Worm (Caenorhabditis elegans): Measurements from ENCODE around the gene clec-205.
A peak's percentile ranks its signal among the peaks of the same experiment; 100 is the strongest.

The clec-205 gene

DNA sequence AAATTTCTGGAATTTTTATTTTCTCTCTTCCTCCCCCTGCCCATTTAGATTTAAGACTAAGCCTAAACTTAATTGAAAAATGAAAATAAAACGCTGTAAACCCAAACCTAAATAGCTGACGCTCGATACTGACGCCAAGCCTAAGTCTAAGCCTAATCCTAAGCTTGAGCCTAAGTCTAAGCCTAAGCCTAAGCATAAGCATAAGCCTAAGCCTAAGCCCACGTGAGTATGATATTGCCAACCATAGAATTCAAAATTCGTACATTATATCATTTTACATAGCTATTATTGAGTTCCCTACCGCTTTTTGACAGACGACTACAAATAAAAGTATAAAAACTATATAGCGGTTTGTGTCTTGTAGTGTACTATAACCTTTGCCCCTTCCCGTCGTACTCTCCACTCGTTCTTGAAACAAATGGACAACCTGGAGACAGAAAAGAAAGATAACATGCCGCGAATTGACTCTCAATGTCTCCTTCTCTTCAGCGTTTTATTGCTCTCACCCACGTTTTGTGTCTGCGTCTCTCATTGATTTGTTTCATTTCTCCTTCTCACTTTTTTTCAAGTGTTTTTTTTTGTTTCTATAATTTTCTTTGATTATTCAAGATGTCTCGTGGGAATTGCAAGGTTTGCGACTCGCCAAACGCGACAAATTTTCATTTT, 17.4 kb upstream of the clec-205 start, which contains the start of gene nhr-256 (continued):
- TF ChIP-seq daf-8 (GFP tag; IDR thresholded peaks at IDR 0.05) (no peak), hlh-30 (tag; optimal IDR thresholded peaks at IDR 0.05; ENCODE audit: insufficient read depth) (peak; percentile 74), Y5F2A.4 (GFP tag; optimal IDR thresholded peaks at IDR 0.05) (no peak), lin-13 (GFP tag; optimal IDR thresholded peaks at IDR 0.05) (no peak), Y48G9A.11 (GFP tag; IDR thresholded peaks at IDR 0.05) (no peak), attf-4 (tag; optimal IDR thresholded peaks at IDR 0.05) (no peak), nhr-28 (tag; optimal IDR thresholded peaks at IDR 0.05) (peak; percentile 100), madf-9 (GFP tag; conservative IDR thresholded peaks at IDR 0.05) (0 out of 2 replicates have a peak, but pooled peaks have one; percentile 22), ceh-62 (tag; optimal IDR thresholded peaks at IDR 0.05) (no peak), nhr-76 (tag; optimal IDR thresholded peaks at IDR 0.05) (peak; percentile 22), ceh-20 (GFP tag; IDR thresholded peaks at IDR 0.05) (0 out of 2 replicates have a peak, but pooled peaks have one; percentile 49), duxl-1 (tag; optimal IDR thresholded peaks at IDR 0.05; ENCODE audit: poor library complexity) (no peak), jun-1 (tag; optimal IDR thresholded peaks at IDR 0.05) (peak; percentile 5), lsy-2 (tag; optimal IDR thresholded peaks at IDR 0.05) (no peak), ZK546.5 (tag; optimal IDR thresholded peaks at IDR 0.05) (no peak), T26A8.4 (GFP tag; IDR thresholded peaks at IDR 0.05) (no peak), ceh-32 (tag; optimal IDR thresholded peaks at IDR 0.05; ENCODE audit: poor library complexity) (no peak), egl-43 (GFP tag; IDR thresholded peaks at IDR 0.05) (no peak), mdt-29 (GFP tag; IDR thresholded peaks at IDR 0.05) (no peak), set-16 (GFP tag; IDR thresholded peaks at IDR 0.05) (no peak), nhr-48 (tag; optimal IDR thresholded peaks at IDR 0.05) (peak; percentile 86), nhr-111 (GFP tag; optimal IDR thresholded peaks at IDR 0.05) (no peak), ztf-11 (tag; optimal IDR thresholded peaks at IDR 0.05) (no peak), tra-1 (GFP tag; IDR thresholded peaks at IDR 0.05) (no peak; the same call in 1 of the 2 replicates), unc-39 (tag; optimal IDR thresholded peaks at IDR 0.05) (no peak), spr-3 (GFP tag; optimal IDR thresholded peaks at IDR 0.05) (no peak), nhr-237 (tag; optimal IDR thresholded peaks at IDR 0.05) (no peak), vab-7 (GFP tag; IDR thresholded peaks at IDR 0.05) (no peak)

- TF ChIP-seq lin-38 (GFP tag; IDR thresholded peaks at IDR 0.05) (no peak), unc-39 (tag; optimal IDR thresholded peaks at IDR 0.05) (no peak), lin-15B (tag; optimal IDR thresholded peaks at IDR 0.05) (no peak), ztf-7 (tag; optimal IDR thresholded peaks at IDR 0.05) (no peak), Y5F2A.4 (GFP tag; optimal IDR thresholded peaks at IDR 0.05) (no peak), lsy-2 (tag; optimal IDR thresholded peaks at IDR 0.05) (no peak), snpc-1.2 (GFP tag; IDR thresholded peaks at IDR 0.05) (no peak), aha-1 (tag) (no peak), zag-1 (tag; optimal IDR thresholded peaks at IDR 0.05) (no peak), arid-1 (GFP tag; conservative IDR thresholded peaks at IDR 0.05) (no peak), F44E2.7 (GFP tag; IDR thresholded peaks at IDR 0.05) (no peak), F37D6.2 (tag; optimal IDR thresholded peaks at IDR 0.05) (no peak), fos-1 (tag; optimal IDR thresholded peaks at IDR 0.05) (no peak), pha-4 (GFP tag; IDR thresholded peaks at IDR 0.05) (no peak), pha-4 (tag; optimal IDR thresholded peaks at IDR 0.05) (no peak), mep-1 (tag; optimal IDR thresholded peaks at IDR 0.05) (no peak), T20F7.1 (GFP tag; optimal IDR thresholded peaks at IDR 0.05) (no peak), lim-7 (GFP tag; IDR thresholded peaks at IDR 0.05) (no peak)
These were observed 11.6 kb upstream of the clec-205 start, which contains the start of gene ZK697.8 for ce11 chrV:1749053-1749452. Gene ZK697.8 (minus strand): TSS chrV:1749153.
